Worm (Caenorhabditis elegans): ENCODE measurements around the gene T13C5.7.

T13C5.7 gene

DNA sequence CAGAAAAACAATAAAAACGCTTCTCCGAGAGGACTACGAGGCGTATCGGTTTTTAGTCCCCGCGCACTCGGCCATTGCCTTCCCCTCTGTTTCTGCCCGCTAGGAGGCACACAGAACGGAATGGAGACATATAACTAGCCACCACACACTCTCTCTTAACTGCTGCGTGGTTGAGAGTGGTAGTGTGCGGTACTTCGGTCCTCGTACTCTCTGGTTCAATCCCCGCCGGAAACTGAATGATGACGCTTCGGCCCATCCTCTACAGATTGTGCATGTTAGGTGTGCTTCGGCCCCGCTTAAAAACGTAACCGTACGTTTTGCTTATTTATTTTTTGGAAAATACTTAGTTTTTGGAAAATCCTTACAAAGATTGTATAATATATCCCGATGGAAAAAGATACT, 27.3 kb downstream of the T13C5.7 start, which contains the start of gene T13C5.6 (continued):
- peak; percentile 43 for TF ChIP-seq zfp-2 (tag; optimal IDR thresholded peaks at IDR 0.05)
- TF ChIP-seq ceh-32 (tag; optimal IDR thresholded peaks at IDR 0.05; ENCODE audit: poor library complexity), result peak; percentile 74
- peak; percentile 91 for TF ChIP-seq ZK337.2 (GFP tag; IDR thresholded peaks at IDR 0.05)
- peak; percentile 75 for TF ChIP-seq T20F7.1 (GFP tag; optimal IDR thresholded peaks at IDR 0.05)
- peak; percentile 73 for TF ChIP-seq daf-19 (GFP tag; conservative IDR thresholded peaks at IDR 0.05)
- peak; percentile 83 for TF ChIP-seq Y5F2A.4 (GFP tag; optimal IDR thresholded peaks at IDR 0.05)
- TF ChIP-seq mxl-2 (GFP tag; conservative IDR thresholded peaks at IDR 0.05), result peak; percentile 55; the same call in 1 of the 2 replicates
- peak; percentile 63 for TF ChIP-seq snpc-1.2 (GFP tag; IDR thresholded peaks at IDR 0.05)
- peak; percentile 76 for TF ChIP-seq lin-38 (GFP tag; IDR thresholded peaks at IDR 0.05)
- TF ChIP-seq dmd-8 (GFP tag; IDR thresholded peaks at IDR 0.05), result peak; percentile 83; the same call in 1 of the 2 replicates
- no peak for TF ChIP-seq cey-2 (tag; optimal IDR thresholded peaks at IDR 0.05; ENCODE audit: borderline replicate concordance, insufficient read depth)
- TF ChIP-seq pha-4 (GFP tag; IDR thresholded peaks at IDR 0.05), result peak; percentile 92
- TF ChIP-seq pha-4 (tag; optimal IDR thresholded peaks at IDR 0.05), result peak; percentile 9
- peak; percentile 91 for TF ChIP-seq F37D6.2 (tag; optimal IDR thresholded peaks at IDR 0.05)
- TF ChIP-seq ztf-11 (tag; optimal IDR thresholded peaks at IDR 0.05), result no peak
- peak; percentile 68 for TF ChIP-seq F10B5.3 (tag; optimal IDR thresholded peaks at IDR 0.05)
- peak; percentile 80 for TF ChIP-seq nhr-77 (tag; optimal IDR thresholded peaks at IDR 0.05)
- TF ChIP-seq ctbp-1 (GFP tag; IDR thresholded peaks at IDR 0.05), result peak; percentile 95
- peak; percentile 71 to 94 for TF ChIP-seq daf-16 (GFP tag; optimal IDR thresholded peaks at IDR 0.05)
- peak; percentile 81 for TF ChIP-seq daf-16 (tag; optimal IDR thresholded peaks at IDR 0.05)
- peak; percentile 78 for TF ChIP-seq zip-2 (tag; optimal IDR thresholded peaks at IDR 0.05)
- TF ChIP-seq spr-3 (GFP tag; optimal IDR thresholded peaks at IDR 0.05), result peak; percentile 89
- peak; percentile 88 for TF ChIP-seq nhr-11 (tag; optimal IDR thresholded peaks at IDR 0.05)
- TF ChIP-seq gei-8 (GFP tag; optimal IDR thresholded peaks at IDR 0.05), result peak; percentile 77
- peak; percentile 93 for TF ChIP-seq tra-1 (GFP tag; IDR thresholded peaks at IDR 0.05)
- TF ChIP-seq hlh-30 (tag; optimal IDR thresholded peaks at IDR 0.05; ENCODE audit: insufficient read depth), result peak; percentile 79
- no peak for TF ChIP-seq daf-12 (tag; optimal IDR thresholded peaks at IDR 0.05)
- TF ChIP-seq madf-9 (GFP tag; conservative IDR thresholded peaks at IDR 0.05), result peak; percentile 84

DNA sequence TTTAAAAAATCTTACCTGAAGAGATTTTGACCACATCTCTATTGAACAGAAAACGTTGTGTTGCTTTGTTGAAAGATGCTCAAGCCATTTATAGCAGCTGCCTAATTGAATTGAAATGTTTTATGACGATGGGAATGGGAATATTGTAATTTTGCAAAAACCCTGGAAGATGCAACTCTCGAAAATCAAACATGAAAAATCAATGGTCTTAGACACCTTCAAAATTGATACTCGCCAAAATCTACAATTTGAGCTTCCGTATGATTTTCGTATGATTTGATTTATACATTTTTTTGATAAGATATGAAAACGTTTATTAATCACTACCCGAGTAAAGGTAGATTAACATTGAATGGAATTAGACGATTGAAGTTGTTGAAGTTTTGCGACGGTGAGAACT, 28.1 kb downstream of the T13C5.7 start, which contains the start of gene C14F11.7:
C14F11.7 (minus strand) TSS at position 101 of the 400 bp plus-strand sequence.
- no peak for TF ChIP-seq F37D6.2 (tag; optimal IDR thresholded peaks at IDR 0.05)
- TF ChIP-seq lin-39 (tag; optimal IDR thresholded peaks at IDR 0.05), result no peak
- TF ChIP-seq nhr-25 (tag; optimal IDR thresholded peaks at IDR 0.05; ENCODE audit: borderline replicate concordance, insufficient read depth), result no peak
- no peak for TF ChIP-seq T20F7.1 (GFP tag; optimal IDR thresholded peaks at IDR 0.05)
- TF ChIP-seq fos-1 (tag; optimal IDR thresholded peaks at IDR 0.05), result no peak
- TF ChIP-seq aha-1 (tag), result no peak
- no peak for TF ChIP-seq dpl-1 (GFP tag; optimal IDR thresholded peaks at IDR 0.05)

DNA sequence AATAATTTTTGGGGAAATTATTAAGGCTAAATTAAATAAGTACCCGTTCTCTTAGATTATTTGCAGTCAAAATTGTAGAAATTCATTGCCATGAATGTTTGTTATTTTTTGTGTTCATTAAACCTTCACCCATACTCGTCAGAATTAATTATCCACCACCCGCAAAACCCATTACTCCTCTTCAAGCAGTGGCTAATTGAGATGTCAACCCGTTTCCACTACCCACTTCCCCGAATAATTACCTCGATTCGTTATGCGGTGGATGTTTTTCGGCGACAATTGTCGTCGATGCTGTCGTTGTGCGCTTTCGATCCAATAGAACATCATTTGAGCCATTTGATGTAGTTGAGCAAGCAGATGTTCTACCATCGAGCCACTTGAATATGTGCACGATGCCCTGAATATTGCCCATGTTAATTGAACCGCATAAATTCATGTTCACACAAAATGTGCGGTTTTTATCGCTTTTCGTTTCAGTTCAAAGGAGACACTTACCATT, 31.0 kb downstream of the T13C5.7 start:
- TF ChIP-seq egl-43 (GFP tag; IDR thresholded peaks at IDR 0.05) (no peak), nhr-237 (tag; optimal IDR thresholded peaks at IDR 0.05) (no peak), unc-62 (GFP tag; optimal IDR thresholded peaks at IDR 0.05 in 1 of 2) (peak in 1 of 2 experiments; percentile 94), unc-62 (tag; optimal IDR thresholded peaks at IDR 0.05) (no peak)

DNA sequence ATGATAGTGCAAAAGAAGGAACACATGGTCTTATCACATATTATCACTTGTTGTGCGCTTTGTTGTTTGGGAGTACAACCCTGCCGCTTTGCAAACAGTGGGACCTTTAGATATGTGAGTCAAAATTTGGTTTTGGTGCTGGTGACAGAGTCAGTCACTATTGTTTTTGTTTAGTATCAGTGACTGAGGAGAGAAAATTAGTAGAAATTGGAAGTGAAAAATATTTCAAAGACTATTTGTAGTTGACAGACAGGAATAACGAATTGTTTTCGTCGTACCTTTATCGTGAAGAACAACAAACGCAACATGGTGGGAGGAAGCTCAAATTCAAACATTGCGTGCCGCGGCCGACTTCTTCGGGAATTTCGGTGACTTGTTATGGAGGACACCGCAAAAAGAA, 36.2 kb downstream of the T13C5.7 start, which contains the start of gene lrch-1:
lrch-1 (minus strand) TSS at position 101 of the 400 bp plus-strand sequence.
- TF ChIP-seq F49E8.2 (tag; optimal IDR thresholded peaks at IDR 0.05; ENCODE audit: borderline replicate concordance) (no peak), fos-1 (tag; optimal IDR thresholded peaks at IDR 0.05) (no peak), nhr-25 (tag; optimal IDR thresholded peaks at IDR 0.05; ENCODE audit: borderline replicate concordance, insufficient read depth) (no peak), aha-1 (tag) (peak; percentile 2), nhr-42 (GFP tag; IDR thresholded peaks at IDR 0.05) (no peak)

All from whole organism, L4 larva.